Fruit fly (Drosophila melanogaster): ENCODE data around the gene ATPsynE.

ATPsynE gene

dm6 chr3R:14326250-14327112, at the start of gene ATPsynE, which contains the start of gene Afti:
ATPsynE (plus strand) TSS chr3R:14326947.
Afti (minus strand) TSS chr3R:14326689.
- TF ChIP-seq psq (optimal IDR thresholded peaks at IDR 0.05): no peak
- TF ChIP-seq Dll (optimal IDR thresholded peaks at IDR 0.05): no peak
- TF ChIP-seq CG8478 (optimal IDR thresholded peaks at IDR 0.05): peak; percentile 68

dm6 chr3R:14277894-14278522, 48.7 kb upstream of the ATPsynE start:
- no peak for TF ChIP-seq psq (optimal IDR thresholded peaks at IDR 0.05)
- no peak for TF ChIP-seq usp (GFP tag; optimal IDR thresholded peaks at IDR 0.05)
- TF ChIP-seq pan (optimal IDR thresholded peaks at IDR 0.05): no peak
- no peak for TF ChIP-seq EcR (GFP tag; optimal IDR thresholded peaks at IDR 0.05)
- TF ChIP-seq Dll (optimal IDR thresholded peaks at IDR 0.05): no peak
- no peak for TF ChIP-seq CG8478 (optimal IDR thresholded peaks at IDR 0.05)

dm6 chr3R:14278523-14279303, 48.0 kb upstream of the ATPsynE start:
- TF ChIP-seq Dll (optimal IDR thresholded peaks at IDR 0.05) (peak; percentile 67), EcR (GFP tag; optimal IDR thresholded peaks at IDR 0.05) (no peak)

- TF ChIP-seq psq (optimal IDR thresholded peaks at IDR 0.05) (no peak), usp (GFP tag; optimal IDR thresholded peaks at IDR 0.05) (no peak), Dll (optimal IDR thresholded peaks at IDR 0.05) (no peak), CG8478 (optimal IDR thresholded peaks at IDR 0.05) (no peak), pan (optimal IDR thresholded peaks at IDR 0.05) (no peak)
These were observed 47.3 kb upstream of the ATPsynE start for dm6 chr3R:14279311-14279998.

- no peak for TF ChIP-seq pan (optimal IDR thresholded peaks at IDR 0.05)
- no peak for TF ChIP-seq psq (optimal IDR thresholded peaks at IDR 0.05)
- TF ChIP-seq usp (GFP tag; optimal IDR thresholded peaks at IDR 0.05): no peak
- TF ChIP-seq CG8478 (optimal IDR thresholded peaks at IDR 0.05): no peak
- TF ChIP-seq Dll (optimal IDR thresholded peaks at IDR 0.05): no peak
- no peak for TF ChIP-seq EcR (GFP tag; optimal IDR thresholded peaks at IDR 0.05)
These were observed 46.4 kb upstream of the ATPsynE start for dm6 chr3R:14280324-14280723.

dm6 chr3R:14282215-14283041, 44.3 kb upstream of the ATPsynE start:
- TF ChIP-seq EcR (GFP tag; optimal IDR thresholded peaks at IDR 0.05): no peak
- TF ChIP-seq pan (optimal IDR thresholded peaks at IDR 0.05): no peak

- TF ChIP-seq usp (GFP tag; optimal IDR thresholded peaks at IDR 0.05) (no peak), Dll (optimal IDR thresholded peaks at IDR 0.05) (peak; percentile 27), EcR (GFP tag; optimal IDR thresholded peaks at IDR 0.05) (no peak), CG8478 (optimal IDR thresholded peaks at IDR 0.05) (no peak), pan (optimal IDR thresholded peaks at IDR 0.05) (no peak), psq (optimal IDR thresholded peaks at IDR 0.05) (no peak)
These were observed 43.6 kb upstream of the ATPsynE start for dm6 chr3R:14283042-14283626.

- TF ChIP-seq psq (optimal IDR thresholded peaks at IDR 0.05): no peak
- peak; percentile 92 for TF ChIP-seq Dll (optimal IDR thresholded peaks at IDR 0.05)
- TF ChIP-seq pan (optimal IDR thresholded peaks at IDR 0.05): no peak
- TF ChIP-seq CG8478 (optimal IDR thresholded peaks at IDR 0.05): no peak
- no peak for TF ChIP-seq usp (GFP tag; optimal IDR thresholded peaks at IDR 0.05)
These were observed 42.9 kb upstream of the ATPsynE start for dm6 chr3R:14283754-14284421.

- TF ChIP-seq pan (optimal IDR thresholded peaks at IDR 0.05): no peak
- TF ChIP-seq Dll (optimal IDR thresholded peaks at IDR 0.05): no peak
- TF ChIP-seq CG8478 (optimal IDR thresholded peaks at IDR 0.05): no peak
- no peak for TF ChIP-seq psq (optimal IDR thresholded peaks at IDR 0.05)
- TF ChIP-seq usp (GFP tag; optimal IDR thresholded peaks at IDR 0.05): no peak
- TF ChIP-seq EcR (GFP tag; optimal IDR thresholded peaks at IDR 0.05): no peak
These were observed 42.4 kb upstream of the ATPsynE start for dm6 chr3R:14284422-14284760.

dm6 chr3R:14285059-14285953, 41.4 kb upstream of the ATPsynE start:
- no peak for TF ChIP-seq psq (optimal IDR thresholded peaks at IDR 0.05)
